Worm (Caenorhabditis elegans) whole organism, late embryonic: ENCODE measurements around the gene cdc-14.
A peak's percentile ranks its signal among the peaks of the same experiment; 100 is the strongest.

Experiments
- C08G9.2 ChIP-seq: sonication (generic microtip); optimal IDR thresholded peaks from 2 replicates; lab custom pipeline; 2016; ENCODE audit warnings: mild to moderate bottlenecking, missing genetic modification characterization, moderate library complexity, missing compliant biosample characterization
- C38D4.7 ChIP-seq: fragments of 200-800 bp; sonication (Bioruptor generic); optimal IDR thresholded peaks from 2 replicates; lab custom pipeline; 2018; ENCODE audit warnings: mild to moderate bottlenecking, missing genetic modification characterization, moderate library complexity, missing compliant biosample characterization
- F13H6.1 ChIP-seq: sonication (generic microtip); optimal IDR thresholded peaks from 2 replicates; lab custom pipeline; 2016; ENCODE audit warnings: missing genetic modification characterization, missing compliant biosample characterization
- K02D7.2 ChIP-seq: sonication (generic microtip); optimal IDR thresholded peaks from 2 replicates; lab custom pipeline; 2017; ENCODE audit warnings: mild to moderate bottlenecking, missing genetic modification characterization, missing compliant biosample characterization
- K09A11.1 ChIP-seq: sonication (generic microtip); optimal IDR thresholded peaks from 2 replicates; lab custom pipeline; 2017; ENCODE audit warnings: antibody characterized with exemption, mild to moderate bottlenecking, missing genetic modification characterization, missing compliant biosample characterization; ENCODE audit not compliant: insufficient read depth
- T23F11.4 ChIP-seq: fragments of 200-800 bp; sonication (Bioruptor generic); optimal IDR thresholded peaks from 2 replicates; lab custom pipeline; 2018; ENCODE audit warnings: mild to moderate bottlenecking, missing genetic modification characterization, missing compliant biosample characterization
- Y22D7AL.16 ChIP-seq: sonication (generic microtip); optimal IDR thresholded peaks from 2 replicates; lab custom pipeline; 2016; ENCODE audit warnings: missing genetic modification characterization, missing compliant biosample characterization
- ahr-1 ChIP-seq: sonication (generic microtip); optimal IDR thresholded peaks from 2 replicates; lab custom pipeline; 2016; ENCODE audit warnings: missing genetic modification characterization, missing compliant biosample characterization
- ama-1 ChIP-seq: fragments of 150-350 bp; optimal IDR thresholded peaks from 2 replicates; lab custom pipeline; 2014
- ceh-14 ChIP-seq: sonication (generic microtip); optimal IDR thresholded peaks from 2 replicates; lab custom pipeline; 2016; ENCODE audit warnings: missing genotype, missing genetic modification characterization, missing compliant biosample characterization
- ceh-2 ChIP-seq: sonication (generic microtip); optimal IDR thresholded peaks from 2 replicates; lab custom pipeline; 2016; ENCODE audit warnings: missing genotype, missing genetic modification characterization, missing compliant biosample characterization
- ceh-22 ChIP-seq: sonication (generic microtip); optimal IDR thresholded peaks from 2 replicates; lab custom pipeline; 2017; ENCODE audit warnings: missing biosample characterization, missing genetic modification characterization
- ceh-31 ChIP-seq: sonication (generic microtip); optimal IDR thresholded peaks from 2 replicates; lab custom pipeline; 2016; ENCODE audit warnings: missing genetic modification characterization, missing compliant biosample characterization
- ceh-45 ChIP-seq: fragments of 200-800 bp; sonication (Bioruptor generic); IDR thresholded peaks from 2 replicates; pipeline ENCODE4 v1.3.6; 2022; ENCODE audit warnings: missing genetic modification reagents, missing genetic modification characterization, missing compliant biosample characterization
- ceh-48 ChIP-seq: sonication (generic microtip); optimal IDR thresholded peaks from 2 replicates; lab custom pipeline; 2016; ENCODE audit warnings: missing genetic modification characterization, inconsistent platforms, missing compliant biosample characterization
- ceh-9 ChIP-seq: sonication (generic microtip); optimal IDR thresholded peaks from 2 replicates; lab custom pipeline; 2016; ENCODE audit warnings: mild to moderate bottlenecking, missing genetic modification characterization, inconsistent platforms, missing compliant biosample characterization
- che-1 ChIP-seq: sonication (generic microtip); optimal IDR thresholded peaks from 2 replicates; lab custom pipeline; 2016; ENCODE audit warnings: mild to moderate bottlenecking, missing genetic modification characterization, missing compliant biosample characterization
- dve-1 ChIP-seq: sonication (generic microtip); optimal IDR thresholded peaks from 2 replicates; lab custom pipeline; 2017; ENCODE audit warnings: antibody characterized with exemption, mild to moderate bottlenecking, missing genetic modification characterization, missing compliant biosample characterization
- elt-2 ChIP-seq: sonication (generic microtip); optimal IDR thresholded peaks from 2 replicates; lab custom pipeline; 2016; ENCODE audit warnings: missing genetic modification reagents, missing genetic modification characterization, missing compliant biosample characterization
- elt-4 ChIP-seq: sonication (generic microtip); optimal IDR thresholded peaks from 2 replicates; lab custom pipeline; 2016; ENCODE audit warnings: missing genetic modification characterization, missing compliant biosample characterization
- ets-4 ChIP-seq: sonication (generic microtip); optimal IDR thresholded peaks from 2 replicates; lab custom pipeline; 2016; ENCODE audit warnings: missing genetic modification characterization, missing compliant biosample characterization
- eyg-1 ChIP-seq: sonication (generic microtip); optimal IDR thresholded peaks from 2 replicates; lab custom pipeline; 2016; ENCODE audit warnings: missing genotype, missing genetic modification characterization, missing compliant biosample characterization
- fax-1 ChIP-seq: sonication (generic microtip); optimal IDR thresholded peaks from 2 replicates; lab custom pipeline; 2016; ENCODE audit warnings: missing genotype, missing genetic modification characterization, missing compliant biosample characterization
- fkh-10 ChIP-seq: fragments of 150-350 bp; optimal IDR thresholded peaks from 2 replicates; lab custom pipeline; 2014; ENCODE audit warnings: missing biosample characterization, missing genetic modification reagents, missing genetic modification characterization
- fkh-6 ChIP-seq: sonication (generic microtip); optimal IDR thresholded peaks from 2 replicates; lab custom pipeline; 2016; ENCODE audit warnings: missing genetic modification characterization, missing compliant biosample characterization
- hlh-8 ChIP-seq: sonication (generic microtip); optimal IDR thresholded peaks from 2 replicates; lab custom pipeline; 2016; ENCODE audit warnings: missing genotype, missing genetic modification characterization, missing compliant biosample characterization
- lim-6 ChIP-seq: sonication (generic microtip); optimal IDR thresholded peaks from 2 replicates; lab custom pipeline; 2016; ENCODE audit warnings: missing genetic modification characterization, missing compliant biosample characterization
- lin-11 ChIP-seq: fragments of 200-800 bp; sonication (Bioruptor generic); optimal IDR thresholded peaks from 2 replicates; lab custom pipeline; 2018; ENCODE audit warnings: mild to moderate bottlenecking, missing genetic modification characterization, missing compliant biosample characterization
- madf-2 ChIP-seq: sonication (generic microtip); optimal IDR thresholded peaks from 2 replicates; lab custom pipeline; 2017; ENCODE audit warnings: missing genetic modification characterization, missing compliant biosample characterization
- mec-3 ChIP-seq: sonication (generic microtip); optimal IDR thresholded peaks from 2 replicates; lab custom pipeline; 2016; ENCODE audit warnings: borderline replicate concordance, missing genetic modification characterization, missing compliant biosample characterization
- nhr-11 ChIP-seq: fragments of 150-350 bp; optimal IDR thresholded peaks from 2 replicates; lab custom pipeline; 2014; ENCODE audit warnings: missing biosample characterization, missing genetic modification characterization
- nhr-232 ChIP-seq: sonication (generic microtip); optimal IDR thresholded peaks from 2 replicates; lab custom pipeline; 2016; ENCODE audit warnings: missing genetic modification characterization, missing compliant biosample characterization
- npax-4 ChIP-seq: sonication (generic microtip); optimal IDR thresholded peaks from 2 replicates; lab custom pipeline; 2016; ENCODE audit warnings: missing genetic modification characterization, missing compliant biosample characterization
- odd-2 ChIP-seq: sonication (generic microtip); optimal IDR thresholded peaks from 2 replicates; lab custom pipeline; 2017; ENCODE audit warnings: antibody characterized with exemption, mild to moderate bottlenecking, missing genetic modification characterization, missing compliant biosample characterization
- pag-3 ChIP-seq: sonication (generic microtip); optimal IDR thresholded peaks from 2 replicates; lab custom pipeline; 2016; ENCODE audit warnings: missing compliant biosample characterization, missing genetic modification characterization, borderline replicate concordance
- pat-9 ChIP-seq: fragments of 200-800 bp; sonication (Bioruptor generic); optimal IDR thresholded peaks from 2 replicates; lab custom pipeline; 2018; ENCODE audit warnings: mild to moderate bottlenecking, missing genetic modification characterization, moderate library complexity, missing compliant biosample characterization
- pax-1 ChIP-seq: fragments of 150-350 bp; optimal IDR thresholded peaks from 2 replicates; lab custom pipeline; 2014; ENCODE audit warnings: missing biosample characterization, missing genetic modification characterization
- pha-2 ChIP-seq: sonication (generic microtip); optimal IDR thresholded peaks from 2 replicates; lab custom pipeline; 2017; ENCODE audit warnings: mild to moderate bottlenecking, missing genetic modification characterization, missing compliant biosample characterization
- rnt-1 ChIP-seq: sonication (generic microtip); optimal IDR thresholded peaks from 2 replicates; lab custom pipeline; 2016; ENCODE audit warnings: missing genetic modification characterization, missing compliant biosample characterization
- sox-2 ChIP-seq: fragments of 200-800 bp; sonication (Bioruptor generic); IDR thresholded peaks from 2 replicates; pipeline ENCODE4 v1.3.6; 2022; ENCODE audit warnings: missing genetic modification reagents, missing genetic modification characterization, missing compliant biosample characterization
- sox-4 ChIP-seq: sonication (generic microtip); optimal IDR thresholded peaks from 2 replicates; lab custom pipeline; 2017; ENCODE audit warnings: mild to moderate bottlenecking, missing genetic modification characterization, inconsistent platforms, missing compliant biosample characterization
- syd-9 ChIP-seq: sonication (generic microtip); optimal IDR thresholded peaks from 2 replicates; lab custom pipeline; 2016; ENCODE audit warnings: mild to moderate bottlenecking, missing genetic modification characterization, moderate library complexity, missing compliant biosample characterization
- tbx-2 ChIP-seq: sonication (generic microtip); optimal IDR thresholded peaks from 2 replicates; lab custom pipeline; 2016; ENCODE audit warnings: missing genetic modification characterization, missing compliant biosample characterization
- tbx-7 ChIP-seq: sonication (generic microtip); optimal IDR thresholded peaks from 2 replicates; lab custom pipeline; 2016; ENCODE audit warnings: missing genotype, missing genetic modification characterization, missing compliant biosample characterization
- unc-3 ChIP-seq, 2 experiments: fragments of 200-800 bp in 1 of 2; sonication (Bioruptor generic) in 1 of 2; sonication (generic microtip) in 1 of 2; conservative IDR thresholded peaks in 1 of 2; optimal IDR thresholded peaks in 1 of 2; 2 replicates each; pipeline versions ENCODE4 v1.3.6 to Lab custom; 2016 to 2022; ENCODE audit warnings: missing compliant biosample characterization in 2 of 2, missing genetic modification characterization in 2 of 2, missing genetic modification reagents in 1 of 2
- unc-42 ChIP-seq: sonication (generic microtip); optimal IDR thresholded peaks from 2 replicates; lab custom pipeline; 2016; ENCODE audit warnings: missing genotype, missing genetic modification characterization, missing compliant biosample characterization
- unc-55 ChIP-seq: sonication (generic microtip); optimal IDR thresholded peaks from 2 replicates; lab custom pipeline; 2017; ENCODE audit warnings: missing biosample characterization, missing genetic modification reagents, missing genetic modification characterization
- unc-86 ChIP-seq: sonication (generic microtip); optimal IDR thresholded peaks from 2 replicates; lab custom pipeline; 2016; ENCODE audit warnings: missing genetic modification characterization, missing compliant biosample characterization
- zip-5 ChIP-seq: sonication (generic microtip); optimal IDR thresholded peaks from 2 replicates; lab custom pipeline; 2016; ENCODE audit warnings: missing genetic modification characterization, missing compliant biosample characterization
- ztf-16 ChIP-seq: sonication (generic microtip); optimal IDR thresholded peaks from 2 replicates; lab custom pipeline; 2017; ENCODE audit warnings: missing genetic modification characterization, missing compliant biosample characterization

The cdc-14 gene

DNA sequence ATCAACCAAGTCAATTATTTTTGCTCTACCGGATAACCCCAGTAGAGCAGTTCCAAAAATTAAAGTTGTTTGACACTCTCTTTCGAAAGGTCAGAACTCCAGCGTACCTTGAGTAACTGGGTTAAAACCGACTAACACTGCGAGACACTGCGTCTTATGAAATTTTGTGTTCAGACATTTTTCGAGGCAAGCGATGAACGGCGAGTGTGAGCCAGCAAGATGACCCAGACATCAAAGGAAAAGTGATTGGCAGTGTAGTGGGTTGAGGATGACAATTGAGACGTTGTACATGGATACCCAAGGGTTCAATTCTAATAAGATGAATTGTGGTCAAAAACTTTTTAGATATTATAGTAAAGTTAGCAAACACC is 49.1 kb downstream of the cdc-14 start:
- TF ChIP-seq ceh-14 (tag; lab: Kevin White, UChicago): no peak
- TF ChIP-seq mec-3 (tag; lab: Kevin White, UChicago): no peak
- TF ChIP-seq ceh-22 (tag; lab: Kevin White, UChicago): no peak
- TF ChIP-seq ahr-1 (tag; lab: Kevin White, UChicago): no peak
- no peak for TF ChIP-seq unc-42
- no peak for TF ChIP-seq fkh-10 (GFP tag; lab: Kevin White, UChicago)
- no peak for TF ChIP-seq pha-2 (tag; lab: Kevin White, UChicago)
- no peak for TF ChIP-seq nhr-232
- no peak for TF ChIP-seq tbx-2
- TF ChIP-seq C08G9.2: no peak
- TF ChIP-seq ceh-9 (tag; lab: Kevin White, UChicago): no peak
- no peak for TF ChIP-seq ceh-48 (tag; lab: Kevin White, UChicago)
- TF ChIP-seq syd-9 (tag; lab: Kevin White, UChicago): no peak
- no peak for TF ChIP-seq elt-2 (tag; lab: Kevin White, UChicago)
- no peak for TF ChIP-seq che-1
- no peak for TF ChIP-seq hlh-8 (tag; lab: Kevin White, UChicago)
- TF ChIP-seq eyg-1: no peak
- no peak for TF ChIP-seq fax-1 (tag; lab: Kevin White, UChicago)

DNA sequence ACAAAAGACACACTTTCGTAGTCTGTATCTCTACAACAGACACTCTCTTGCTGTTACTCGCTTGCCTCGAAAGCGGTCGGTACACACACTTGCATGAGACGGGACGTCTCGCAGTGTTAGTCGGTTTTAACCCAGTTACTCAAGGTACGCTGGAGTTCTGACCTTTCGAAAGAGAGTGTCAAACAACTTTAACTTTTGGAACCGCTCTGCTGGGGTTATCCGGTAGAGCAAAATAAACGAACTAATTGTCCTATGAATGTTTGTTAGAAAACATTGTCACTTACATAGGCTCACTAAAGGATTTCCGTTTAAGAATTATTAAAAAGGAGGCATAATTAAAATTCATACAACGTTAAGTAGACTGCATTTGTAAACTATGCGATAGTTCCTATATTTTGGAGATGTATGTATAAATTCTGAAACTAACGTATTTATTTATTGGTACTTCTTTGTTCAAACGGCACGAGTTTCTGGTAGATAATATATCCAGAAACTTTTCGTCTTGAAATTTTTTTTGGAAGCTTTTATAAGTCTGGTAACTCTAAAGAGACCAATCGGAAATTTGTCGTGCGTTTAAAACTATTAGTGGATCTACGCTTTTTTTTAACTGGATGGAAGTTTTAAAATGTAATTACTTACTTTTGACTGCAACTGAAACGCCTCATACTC is 49.6 kb downstream of the cdc-14 start:
- TF ChIP-seq ceh-45 (GFP tag; lab: Robert Waterston, UW) (no peak), K09A11.1 (tag; lab: Kevin White, UChicago) (peak; percentile 77), odd-2 (tag; lab: Kevin White, UChicago) (no peak), tbx-7 (tag; lab: Kevin White, UChicago) (peak; percentile 29), lin-11 (peak; percentile 68), sox-2 (GFP tag; lab: Robert Waterston, UW) (peak; percentile 57), pha-2 (tag; lab: Kevin White, UChicago) (peak; percentile 80), pag-3 (tag; lab: Kevin White, UChicago) (no peak), pat-9 (tag; lab: Kevin White, UChicago) (peak; percentile 79), ceh-14 (tag; lab: Kevin White, UChicago) (peak; percentile 90), F13H6.1 (peak; percentile 44), sox-4 (tag; lab: Kevin White, UChicago) (peak; percentile 68), Y22D7AL.16 (tag; lab: Kevin White, UChicago) (peak; percentile 58), ets-4 (peak; percentile 63), fkh-10 (GFP tag; lab: Kevin White, UChicago) (peak; percentile 84), nhr-232 (peak; percentile 60), zip-5 (tag; lab: Kevin White, UChicago) (peak; percentile 31), T23F11.4 (peak; percentile 69), ceh-48 (tag; lab: Kevin White, UChicago) (peak; percentile 18), ceh-22 (tag; lab: Kevin White, UChicago) (peak; percentile 18), ceh-2 (tag; lab: Kevin White, UChicago) (peak; percentile 70), dve-1 (tag; lab: Kevin White, UChicago) (peak; percentile 93), K02D7.2 (tag; lab: Kevin White, UChicago) (peak; percentile 71), madf-2 (tag; lab: Kevin White, UChicago) (peak; percentile 68), pax-1 (tag; lab: Kevin White, UChicago) (peak; percentile 59), elt-4 (tag; lab: Kevin White, UChicago) (no peak), nhr-11 (tag; lab: Kevin White, UChicago) (peak; percentile 75), C38D4.7 (GFP tag; lab: Kevin White, UChicago) (peak; percentile 70), fkh-6 (peak; percentile 82), npax-4 (tag; lab: Kevin White, UChicago) (peak; percentile 49), ztf-16 (tag; lab: Kevin White, UChicago) (peak; percentile 77), unc-86 (tag; lab: Kevin White, UChicago) (peak; percentile 71), eyg-1 (peak; percentile 51), unc-55 (GFP tag; lab: Kevin White, UChicago) (peak; percentile 48), lim-6 (tag; lab: Kevin White, UChicago) (peak; percentile 76), ceh-31 (tag; lab: Kevin White, UChicago) (peak; percentile 91), ama-1 (peak; percentile 99), unc-3 (GFP tag; conservative IDR thresholded peaks at IDR 0.05; lab: Robert Waterston, UW) (peak; percentile 59), unc-3 (tag; optimal IDR thresholded peaks at IDR 0.05; lab: Kevin White, UChicago) (peak; percentile 55), rnt-1 (peak; percentile 78)
